Worm (Caenorhabditis elegans): ENCODE results near the gene srbc-11.

DNA sequence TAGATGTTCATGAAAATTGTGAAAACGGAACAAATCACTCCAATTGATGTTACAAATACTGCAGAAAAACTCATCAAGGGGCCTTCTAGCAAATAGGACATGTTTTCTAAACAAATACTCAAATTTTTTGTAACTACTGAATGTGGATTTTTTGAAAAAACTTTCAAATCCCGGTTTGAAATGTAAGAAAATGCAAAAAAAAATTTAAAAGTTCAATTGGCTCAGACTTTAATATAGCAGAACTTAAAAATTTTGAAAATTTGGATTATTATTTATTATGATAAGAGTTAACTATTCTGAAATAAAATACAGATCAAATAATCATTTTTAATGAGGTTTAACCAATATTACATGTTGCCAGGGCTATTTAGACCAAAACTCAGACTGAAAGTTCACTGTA is 4.7 kb downstream of the srbc-11 start, which contains the start of gene srbc-9:
- no peak for TF ChIP-seq tbx-8 (GFP tag; optimal IDR thresholded peaks at IDR 0.05)
- TF ChIP-seq nhr-12 (tag; optimal IDR thresholded peaks at IDR 0.05), result no peak
- TF ChIP-seq blmp-1 (tag; optimal IDR thresholded peaks at IDR 0.05), result no peak
- no peak for TF ChIP-seq unc-62 (GFP tag; optimal IDR thresholded peaks at IDR 0.05)
- no peak for TF ChIP-seq ces-1 (GFP tag; optimal IDR thresholded peaks at IDR 0.05)
- no peak for TF ChIP-seq unc-120 (tag; optimal IDR thresholded peaks at IDR 0.05; ENCODE audit: poor library complexity, severe bottlenecking)
- TF ChIP-seq nhr-237 (tag; optimal IDR thresholded peaks at IDR 0.05), result no peak
- no peak for TF ChIP-seq elt-1 (tag; optimal IDR thresholded peaks at IDR 0.05; ENCODE audit: borderline replicate concordance, insufficient read depth)
- no peak for TF ChIP-seq pha-4 (tag; optimal IDR thresholded peaks at IDR 0.05)
